Worm (Caenorhabditis elegans): ENCODE results near the gene spe-43.

DNA sequence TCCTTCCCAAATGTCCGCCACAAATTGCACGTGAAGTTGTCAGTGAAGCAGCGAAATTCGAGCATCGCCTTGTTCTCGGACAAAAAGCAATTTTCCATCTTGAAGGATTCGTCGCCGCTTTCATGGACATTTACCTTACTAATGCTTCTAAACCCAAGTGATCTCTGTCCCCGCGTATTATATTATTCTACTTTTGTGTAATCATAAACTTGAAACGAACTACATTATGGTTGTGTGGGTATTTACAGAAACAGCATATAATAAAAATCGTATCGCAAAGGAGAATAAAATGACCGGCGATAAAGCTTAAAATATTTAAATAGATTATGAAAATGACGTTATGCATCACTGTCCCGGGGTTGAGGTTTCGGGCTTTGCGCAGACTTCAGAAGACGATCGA lies 45.4 kb downstream of the spe-43 start:
- TF ChIP-seq ceh-48 (tag; optimal IDR thresholded peaks at IDR 0.05), result no peak
- TF ChIP-seq ceh-2 (tag; optimal IDR thresholded peaks at IDR 0.05), result no peak
